Worm (Caenorhabditis elegans) whole organism, L4 larva: ENCODE results near the gene C18A11.3.
A peak's percentile ranks its signal among the peaks of the same experiment; 100 is the strongest.

ENCODE experiments used
- T26A8.4 ChIP-seq: fragments of 200-800 bp; sonication (Bioruptor generic); IDR thresholded peaks from 2 replicates; pipeline ENCODE4 v1.3.6; 2022; ENCODE audit warnings: missing genetic modification characterization, missing compliant biosample characterization
- Y48G9A.11 ChIP-seq: fragments of 200-800 bp; sonication (Bioruptor generic); IDR thresholded peaks from 2 replicates; pipeline ENCODE4 v1.3.6; 2022; ENCODE audit warnings: missing genetic modification reagents, missing genetic modification characterization, missing compliant biosample characterization
- Y75B8A.6 ChIP-seq: fragments of 200-800 bp; sonication (Bioruptor generic); IDR thresholded peaks from 2 replicates; pipeline ENCODE4 v1.3.6; 2022; ENCODE audit warnings: missing genetic modification reagents, missing genetic modification characterization, missing compliant biosample characterization
- aly-2 ChIP-seq: sonication (generic microtip); optimal IDR thresholded peaks from 2 replicates; lab custom pipeline; 2018; ENCODE audit warnings: missing biosample characterization, missing genetic modification characterization
- ces-1 ChIP-seq: fragments of 150-350 bp; sonication (generic microtip); optimal IDR thresholded peaks from 4 replicates; lab custom pipeline; 2014; ENCODE audit warnings: missing biosample characterization, missing genetic modification reagents, missing genetic modification characterization
- daf-16 ChIP-seq, 3 experiments: sonication (generic microtip); optimal IDR thresholded peaks; 2 replicates each; lab custom pipeline; 2016 to 2017; ENCODE audit warnings: missing genetic modification characterization in 3 of 3, missing genetic modification reagents in 3 of 3, mild to moderate bottlenecking in 2 of 3, missing compliant biosample characterization in 2 of 3, missing biosample characterization in 1 of 3, moderate library complexity in 1 of 3
- daf-19 ChIP-seq: fragments of 200-800 bp; sonication (Bioruptor generic); conservative IDR thresholded peaks from 2 replicates; pipeline ENCODE4 v1.3.6; 2022; ENCODE audit warnings: missing genetic modification characterization, missing compliant biosample characterization
- dmd-6 ChIP-seq: fragments of 200-800 bp; sonication (Bioruptor generic); IDR thresholded peaks from 2 replicates; pipeline ENCODE4 v1.3.6; 2022; ENCODE audit warnings: missing genetic modification reagents, missing genetic modification characterization, missing compliant biosample characterization
- dpl-1 ChIP-seq: fragments of 150-350 bp; optimal IDR thresholded peaks from 2 replicates; lab custom pipeline; 2014; ENCODE audit warnings: missing biosample characterization, missing genetic modification reagents, missing genetic modification characterization
- duxl-1 ChIP-seq: sonication (generic microtip); optimal IDR thresholded peaks from 2 replicates; lab custom pipeline; 2016; ENCODE audit warnings: mild to moderate bottlenecking, missing genetic modification characterization, moderate library complexity, missing compliant biosample characterization; ENCODE audit not compliant: poor library complexity
- dve-1 ChIP-seq: sonication (generic microtip); optimal IDR thresholded peaks from 2 replicates; lab custom pipeline; 2017; ENCODE audit warnings: antibody characterized with exemption, mild to moderate bottlenecking, missing genetic modification characterization, missing compliant biosample characterization; ENCODE audit not compliant: insufficient read depth
- egl-27 ChIP-seq: sonication (generic microtip); optimal IDR thresholded peaks from 3 replicates; lab custom pipeline; 2017; ENCODE audit warnings: missing biosample characterization, missing genetic modification reagents, missing genetic modification characterization
- egl-43 ChIP-seq: fragments of 200-800 bp; sonication (Bioruptor generic); IDR thresholded peaks from 2 replicates; pipeline ENCODE4 v1.3.6; 2022; ENCODE audit warnings: missing genetic modification reagents, missing genetic modification characterization, missing compliant biosample characterization
- hif-1 ChIP-seq, 2 experiments: sonication (generic microtip); optimal IDR thresholded peaks; 2 replicates each; lab custom pipeline; 2016 to 2017; ENCODE audit warnings: missing compliant biosample characterization in 2 of 2, missing genetic modification characterization in 2 of 2, missing genetic modification reagents in 2 of 2, missing genotype in 2 of 2, mild to moderate bottlenecking in 1 of 2
- hlh-11 ChIP-seq: fragments of 200-800 bp; sonication (Bioruptor generic); optimal IDR thresholded peaks from 2 replicates; lab custom pipeline; 2018; ENCODE audit warnings: mild to moderate bottlenecking, missing genetic modification characterization, missing compliant biosample characterization
- hlh-30 ChIP-seq: sonication (generic microtip); optimal IDR thresholded peaks from 2 replicates; lab custom pipeline; 2017; ENCODE audit warnings: antibody characterized with exemption, mild to moderate bottlenecking, missing genetic modification characterization, missing compliant biosample characterization; ENCODE audit not compliant: insufficient read depth
- jun-1 ChIP-seq: fragments of 150-350 bp; optimal IDR thresholded peaks from 2 replicates; lab custom pipeline; 2014; ENCODE audit warnings: missing biosample characterization, missing genetic modification reagents, missing genetic modification characterization
- lin-1 ChIP-seq: fragments of 200-800 bp; sonication (Bioruptor generic); IDR thresholded peaks from 2 replicates; pipeline ENCODE4 v1.3.6; 2022; ENCODE audit warnings: missing genetic modification reagents, missing genetic modification characterization, missing compliant biosample characterization
- lin-13 ChIP-seq: fragments of 150-350 bp; optimal IDR thresholded peaks from 2 replicates; lab custom pipeline; 2014; ENCODE audit warnings: missing biosample characterization, missing genetic modification reagents, missing genetic modification characterization
- lin-29 ChIP-seq: fragments of 200-800 bp; sonication (Bioruptor generic); IDR thresholded peaks from 2 replicates; pipeline ENCODE4 v1.3.6; 2022; ENCODE audit warnings: missing genetic modification reagents, missing genetic modification characterization, missing compliant biosample characterization
- lir-3 ChIP-seq: sonication (generic microtip); optimal IDR thresholded peaks from 2 replicates; lab custom pipeline; 2016; ENCODE audit warnings: mild to moderate bottlenecking, missing genetic modification characterization, missing compliant biosample characterization
- lsy-2 ChIP-seq, 2 experiments: fragments of 150-350 bp in 1 of 2; sonication (generic microtip) in 1 of 2; optimal IDR thresholded peaks; 2 replicates each; lab custom pipeline; 2014 to 2017; ENCODE audit warnings: missing biosample characterization in 2 of 2, missing genetic modification characterization in 2 of 2
- madf-5 ChIP-seq, 2 experiments: fragments of 200-800 bp; sonication (Bioruptor generic); IDR thresholded peaks; 2 replicates each; pipeline ENCODE4 v1.3.6; 2022; ENCODE audit warnings: missing compliant biosample characterization in 2 of 2, missing genetic modification characterization in 2 of 2
- mdl-1 ChIP-seq, 2 experiments: fragments of 150-350 bp in 1 of 2; sonication (generic microtip) in 1 of 2; optimal IDR thresholded peaks; 2 replicates each; lab custom pipeline; 2014 to 2017; ENCODE audit warnings: missing biosample characterization in 2 of 2, missing genetic modification characterization in 2 of 2
- mdt-29 ChIP-seq: fragments of 200-800 bp; sonication (Bioruptor generic); IDR thresholded peaks from 2 replicates; pipeline ENCODE4 v1.3.6; 2022; ENCODE audit warnings: missing genetic modification reagents, missing genetic modification characterization, missing compliant biosample characterization
- mes-2 ChIP-seq: sonication (generic microtip); optimal IDR thresholded peaks from 2 replicates; lab custom pipeline; 2016; ENCODE audit warnings: missing genotype, mild to moderate bottlenecking, missing genetic modification characterization, missing compliant biosample characterization; ENCODE audit not compliant: poor library complexity, severe bottlenecking
- mxl-3 ChIP-seq: fragments of 200-800 bp; sonication (Bioruptor generic); optimal IDR thresholded peaks from 2 replicates; lab custom pipeline; 2018; ENCODE audit warnings: mild to moderate bottlenecking, missing genetic modification characterization, missing compliant biosample characterization
- nhr-102 ChIP-seq: sonication (generic microtip); optimal IDR thresholded peaks from 2 replicates; lab custom pipeline; 2016; ENCODE audit warnings: mild to moderate bottlenecking, missing genetic modification characterization, moderate library complexity, missing compliant biosample characterization
- nhr-11 ChIP-seq: fragments of 150-350 bp; optimal IDR thresholded peaks from 2 replicates; lab custom pipeline; 2014; ENCODE audit warnings: missing biosample characterization, missing genetic modification characterization
- nhr-111 ChIP-seq: fragments of 200-800 bp; sonication (Bioruptor generic); optimal IDR thresholded peaks from 2 replicates; lab custom pipeline; 2018; ENCODE audit warnings: mild to moderate bottlenecking, missing genetic modification characterization, missing compliant biosample characterization
- nhr-28 ChIP-seq: fragments of 150-350 bp; optimal IDR thresholded peaks from 2 replicates; lab custom pipeline; 2014; ENCODE audit warnings: missing biosample characterization, missing genetic modification characterization
- nhr-77 ChIP-seq: fragments of 150-350 bp; optimal IDR thresholded peaks from 2 replicates; lab custom pipeline; 2014; ENCODE audit warnings: missing biosample characterization, missing genetic modification characterization
- php-3 ChIP-seq: fragments of 200-800 bp; sonication (Bioruptor generic); IDR thresholded peaks from 2 replicates; pipeline ENCODE4 v1.3.6; 2022; ENCODE audit warnings: missing genetic modification reagents, missing genetic modification characterization, missing compliant biosample characterization
- pqm-1 ChIP-seq: sonication (generic microtip); optimal IDR thresholded peaks from 2 replicates; lab custom pipeline; 2017; ENCODE audit warnings: missing biosample characterization, missing genetic modification characterization
- saeg-2 ChIP-seq: fragments of 200-800 bp; sonication (Bioruptor generic); IDR thresholded peaks from 2 replicates; pipeline ENCODE4 v1.3.6; 2022; ENCODE audit warnings: missing genetic modification reagents, missing genetic modification characterization, missing compliant biosample characterization
- skn-1 ChIP-seq: fragments of 150-350 bp; optimal IDR thresholded peaks from 2 replicates; lab custom pipeline; 2014; ENCODE audit warnings: missing biosample characterization, missing genetic modification characterization
- unc-39 ChIP-seq: sonication (generic microtip); optimal IDR thresholded peaks from 2 replicates; lab custom pipeline; 2017; ENCODE audit warnings: missing biosample characterization, missing genetic modification characterization
- zfp-3 ChIP-seq: fragments of 200-800 bp; sonication (Bioruptor generic); conservative IDR thresholded peaks from 2 replicates; pipeline ENCODE4 v1.3.6; 2022; ENCODE audit warnings: missing genetic modification reagents, missing genetic modification characterization, missing compliant biosample characterization

Gene C18A11.3

DNA sequence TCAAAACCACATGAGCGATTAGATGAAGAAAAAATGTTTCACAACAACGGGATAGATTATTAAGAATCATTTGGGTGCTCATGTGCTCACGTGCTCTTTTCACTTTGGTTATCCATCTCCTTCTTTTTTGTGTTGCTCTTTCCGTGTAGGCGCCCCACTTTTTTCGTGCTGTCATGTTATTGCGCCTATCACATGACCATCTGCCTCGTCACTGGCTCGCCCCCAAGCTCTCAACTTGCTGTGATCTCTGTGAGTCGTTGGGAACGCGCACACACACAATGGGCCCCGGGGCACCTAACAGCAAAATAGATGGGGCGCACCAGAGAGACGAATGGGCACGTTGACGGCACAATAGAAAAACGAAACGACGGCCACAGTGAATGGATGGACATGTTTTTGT, 39.3 kb upstream of the C18A11.3 start (continued):
- TF ChIP-seq duxl-1 (tag; lab: Kevin White, UChicago) = no peak
- TF ChIP-seq egl-27 (tag; lab: Kevin White, UChicago) = no peak
- no peak for TF ChIP-seq lir-3 (tag; lab: Kevin White, UChicago)
- peak; percentile 25 for TF ChIP-seq dpl-1 (GFP tag; lab: Kevin White, UChicago)
- TF ChIP-seq madf-5 (GFP tag; IDR thresholded peaks at IDR 0.05; lab: Robert Waterston, UW) = no peak
- TF ChIP-seq lin-29 (GFP tag; lab: Robert Waterston, UW) = no peak
- TF ChIP-seq daf-19 (GFP tag; lab: Robert Waterston, UW) = no peak
- TF ChIP-seq dve-1 (tag; lab: Kevin White, UChicago) = peak; percentile 74
- peak; percentile 84 for TF ChIP-seq egl-43 (GFP tag; lab: Robert Waterston, UW)
- no peak for TF ChIP-seq Y48G9A.11 (GFP tag; lab: Robert Waterston, UW)

ce11 chrX:8022728-8023127, 38.2 kb upstream of the C18A11.3 start:
- TF ChIP-seq nhr-77 (tag; lab: Kevin White, UChicago) (peak; percentile 74), daf-16 (GFP tag; optimal IDR thresholded peaks at IDR 0.05; lab: Kevin White, UChicago) (no peak), daf-16 (tag; optimal IDR thresholded peaks at IDR 0.05; lab: Kevin White, UChicago) (peak; percentile 98), lin-1 (peak; percentile 44; the same call in 1 of the 2 replicates), jun-1 (no peak), nhr-11 (tag; lab: Kevin White, UChicago) (no peak), mdt-29 (GFP tag; lab: Robert Waterston, UW) (0 out of 2 replicates have a peak, but pooled peaks have one; percentile 37), mes-2 (tag; lab: Kevin White, UChicago) (peak; percentile 47), unc-39 (tag; lab: Kevin White, UChicago) (no peak), zfp-3 (GFP tag; lab: Robert Waterston, UW) (0 out of 2 replicates have a peak, but pooled peaks have one; percentile 23), nhr-111 (GFP tag; lab: Kevin White, UChicago) (no peak), php-3 (GFP tag; lab: Robert Waterston, UW) (0 out of 2 replicates have a peak, but pooled peaks have one; percentile 38), ces-1 (no peak), lir-3 (tag; lab: Kevin White, UChicago) (no peak), aly-2 (tag; lab: Kevin White, UChicago) (no peak), lin-13 (no peak), duxl-1 (tag; lab: Kevin White, UChicago) (peak; percentile 18), dmd-6 (GFP tag; lab: Robert Waterston, UW) (peak; percentile 79), mdl-1 (tag; optimal IDR thresholded peaks at IDR 0.05; lab: Kevin White, UChicago) (peak in 1 of 2 experiments; percentile 75), hif-1 (tag; optimal IDR thresholded peaks at IDR 0.05; lab: Kevin White, UChicago) (peak in 1 of 2 experiments; percentile 45), pqm-1 (tag; lab: Kevin White, UChicago) (peak; percentile 63), lsy-2 (tag; optimal IDR thresholded peaks at IDR 0.05; lab: Kevin White, UChicago) (no peak), hlh-11 (tag; lab: Kevin White, UChicago) (peak; percentile 86), mxl-3 (peak; percentile 48), dve-1 (tag; lab: Kevin White, UChicago) (peak; percentile 82), nhr-28 (tag; lab: Kevin White, UChicago) (peak; percentile 56), egl-43 (GFP tag; lab: Robert Waterston, UW) (0 out of 2 replicates have a peak, but pooled peaks have one; percentile 31), skn-1 (tag; lab: Kevin White, UChicago) (no peak), T26A8.4 (GFP tag; lab: Robert Waterston, UW) (0 out of 2 replicates have a peak, but pooled peaks have one; percentile 20), saeg-2 (GFP tag; lab: Robert Waterston, UW) (0 out of 2 replicates have a peak, but pooled peaks have one; percentile 38), Y75B8A.6 (GFP tag; lab: Robert Waterston, UW) (no peak), hlh-30 (tag; lab: Kevin White, UChicago) (peak; percentile 52), nhr-102 (tag; lab: Kevin White, UChicago) (peak; percentile 10), Y48G9A.11 (GFP tag; lab: Robert Waterston, UW) (no peak)
- TF ChIP-seq, all 104 proteins: peak for 21
